Worm (Caenorhabditis elegans) whole organism, mixed stage, embryonic: ENCODE results near the gene rack-1.

Experiments
- M03D4.4 ChIP-seq: sonication (generic microtip); optimal IDR thresholded peaks from 2 replicates; lab custom pipeline; 2017; ENCODE audit warnings: mild to moderate bottlenecking, missing genetic modification characterization, missing compliant biosample characterization
- blmp-1 ChIP-seq: fragments of 150-350 bp; optimal IDR thresholded peaks from 2 replicates; lab custom pipeline; 2014; ENCODE audit warnings: missing biosample characterization, missing genetic modification characterization
- ceh-39 ChIP-seq: fragments of 150-350 bp; optimal IDR thresholded peaks from 2 replicates; lab custom pipeline; 2014; ENCODE audit warnings: missing biosample characterization, missing genetic modification characterization
- ceh-83 ChIP-seq: fragments of 200-800 bp; sonication (Bioruptor generic); optimal IDR thresholded peaks from 2 replicates; lab custom pipeline; 2018; ENCODE audit warnings: mild to moderate bottlenecking, missing genetic modification characterization, missing compliant biosample characterization
- ces-1 ChIP-seq: fragments of 150-350 bp; optimal IDR thresholded peaks from 2 replicates; lab custom pipeline; 2014; ENCODE audit warnings: missing biosample characterization, missing genetic modification reagents, missing genetic modification characterization
- cnd-1 ChIP-seq: fragments of 200-800 bp; sonication (Bioruptor generic); optimal IDR thresholded peaks from 2 replicates; lab custom pipeline; 2018; ENCODE audit warnings: mild to moderate bottlenecking, missing genetic modification characterization, missing compliant biosample characterization
- drap-1 ChIP-seq: fragments of 200-800 bp; sonication (Bioruptor generic); optimal IDR thresholded peaks from 3 replicates; lab custom pipeline; 2018; ENCODE audit warnings: mild to moderate bottlenecking, missing genetic modification characterization, missing compliant biosample characterization
- elt-1 ChIP-seq: sonication (generic microtip); optimal IDR thresholded peaks from 2 replicates; lab custom pipeline; 2017; ENCODE audit warnings: missing genetic modification characterization, mild to moderate bottlenecking, missing compliant biosample characterization, antibody characterized with exemption, moderate library complexity, borderline replicate concordance; ENCODE audit not compliant: insufficient read depth
- elt-3 ChIP-seq: fragments of 150-350 bp; optimal IDR thresholded peaks from 2 replicates; lab custom pipeline; 2014; ENCODE audit warnings: missing biosample characterization, missing genetic modification characterization
- flh-1 ChIP-seq: fragments of 200-800 bp; sonication (Bioruptor generic); optimal IDR thresholded peaks from 2 replicates; lab custom pipeline; 2018; ENCODE audit warnings: mild to moderate bottlenecking, missing genetic modification characterization, moderate library complexity, missing compliant biosample characterization
- ham-2 ChIP-seq: fragments of 200-800 bp; sonication (Bioruptor generic); optimal IDR thresholded peaks from 2 replicates; lab custom pipeline; 2018; ENCODE audit warnings: mild to moderate bottlenecking, missing genetic modification characterization, missing compliant biosample characterization
- hlh-1 ChIP-seq: fragments of 150-350 bp; optimal IDR thresholded peaks from 2 replicates; lab custom pipeline; 2014; ENCODE audit warnings: missing biosample characterization, missing genetic modification reagents, missing genetic modification characterization
- lin-13 ChIP-seq: fragments of 150-350 bp; optimal IDR thresholded peaks from 2 replicates; lab custom pipeline; 2014; ENCODE audit warnings: missing biosample characterization, missing genetic modification characterization
- lin-32 ChIP-seq: fragments of 200-800 bp; sonication (Bioruptor generic); optimal IDR thresholded peaks from 2 replicates; lab custom pipeline; 2018; ENCODE audit warnings: mild to moderate bottlenecking, missing genetic modification characterization, missing compliant biosample characterization
- lsy-2 ChIP-seq: fragments of 150-350 bp; optimal IDR thresholded peaks from 2 replicates; lab custom pipeline; 2014; ENCODE audit warnings: missing biosample characterization, missing genetic modification characterization
- mep-1 ChIP-seq: fragments of 150-350 bp; optimal IDR thresholded peaks from 2 replicates; lab custom pipeline; 2017; ENCODE audit warnings: missing biosample characterization, missing genetic modification reagents, missing genetic modification characterization, inconsistent platforms
- mls-2 ChIP-seq: sonication (generic microtip); optimal IDR thresholded peaks from 2 replicates; lab custom pipeline; 2016; ENCODE audit warnings: mild to moderate bottlenecking, missing genetic modification characterization, moderate library complexity, missing compliant biosample characterization
- nhr-12 ChIP-seq: fragments of 150-350 bp; optimal IDR thresholded peaks from 2 replicates; lab custom pipeline; 2014; ENCODE audit warnings: missing biosample characterization, missing genetic modification characterization
- nhr-2 ChIP-seq: fragments of 150-350 bp; optimal IDR thresholded peaks from 2 replicates; lab custom pipeline; 2014; ENCODE audit warnings: missing biosample characterization, missing genetic modification characterization
- nhr-28 ChIP-seq: fragments of 150-350 bp; optimal IDR thresholded peaks from 2 replicates; lab custom pipeline; 2014; ENCODE audit warnings: missing biosample characterization, missing genetic modification characterization
- nhr-76 ChIP-seq: sonication (generic microtip); optimal IDR thresholded peaks from 2 replicates; lab custom pipeline; 2017; ENCODE audit warnings: missing biosample characterization, missing genetic modification characterization
- snpc-4 ChIP-seq: fragments of 150-350 bp; optimal IDR thresholded peaks from 2 replicates; lab custom pipeline; 2014; ENCODE audit warnings: missing biosample characterization, missing genetic modification characterization
- sptf-1 ChIP-seq: sonication (generic microtip); optimal IDR thresholded peaks from 2 replicates; lab custom pipeline; 2017; ENCODE audit warnings: mild to moderate bottlenecking, missing genetic modification characterization, moderate library complexity, missing compliant biosample characterization
- tbx-8 ChIP-seq: fragments of 200-800 bp; sonication (Bioruptor generic); optimal IDR thresholded peaks from 2 replicates; lab custom pipeline; 2018; ENCODE audit warnings: mild to moderate bottlenecking, missing genetic modification characterization, moderate library complexity, missing compliant biosample characterization
- unc-120 ChIP-seq: sonication (generic microtip); optimal IDR thresholded peaks from 2 replicates; lab custom pipeline; 2017; ENCODE audit warnings: missing genetic modification characterization, missing compliant biosample characterization; ENCODE audit not compliant: poor library complexity, severe bottlenecking
- unc-39 ChIP-seq: fragments of 150-350 bp; optimal IDR thresholded peaks from 2 replicates; lab custom pipeline; 2014; ENCODE audit warnings: missing biosample characterization, missing genetic modification characterization
- unc-62 ChIP-seq: fragments of 150-350 bp; optimal IDR thresholded peaks from 2 replicates; lab custom pipeline; 2014; ENCODE audit warnings: missing biosample characterization, missing genetic modification reagents, missing genetic modification characterization
- zip-8 ChIP-seq: fragments of 150-350 bp; optimal IDR thresholded peaks from 2 replicates; lab custom pipeline; 2014; ENCODE audit warnings: missing biosample characterization, missing genetic modification characterization
- ztf-11 ChIP-seq: fragments of 150-350 bp; optimal IDR thresholded peaks from 2 replicates; lab custom pipeline; 2014; ENCODE audit warnings: missing biosample characterization, missing genetic modification characterization

Gene rack-1

ce11 chrIV:10140143-10140542 lies 36.3 kb upstream of the rack-1 start, which contains the start of gene gst-3:
TSS of gene gst-3 (minus strand) at chrIV:10140243.
- TF ChIP-seq ham-2 (no peak), lin-13 (tag; lab: Kevin White, UChicago) (no peak), ceh-83 (GFP tag; lab: Kevin White, UChicago) (no peak), ztf-11 (tag; lab: Kevin White, UChicago) (no peak), snpc-4 (tag; lab: Kevin White, UChicago) (no peak), mep-1 (no peak), unc-120 (tag; lab: Kevin White, UChicago) (no peak)

- TF ChIP-seq flh-1 (GFP tag; lab: Kevin White, UChicago) (no peak), lin-32 (GFP tag; lab: Kevin White, UChicago) (no peak), unc-39 (tag; lab: Kevin White, UChicago) (no peak), mls-2 (tag; lab: Kevin White, UChicago) (no peak), ham-2 (no peak), nhr-28 (no peak), M03D4.4 (tag; lab: Kevin White, UChicago) (no peak), nhr-2 (no peak), ceh-83 (GFP tag; lab: Kevin White, UChicago) (no peak)
These were observed 34.5 kb upstream of the rack-1 start, which contains the start of the genes gst-2, gst-4 and dhs-12 for ce11 chrIV:10141930-10142505. TSS of gene gst-2 (minus strand) at chrIV:10142061. TSS of gene gst-4 (plus strand) at chrIV:10142225. TSS of gene dhs-12 (plus strand) at chrIV:10142455.

ce11 chrIV:10143640-10144039 lies 32.8 kb upstream of the rack-1 start, which contains the start of gene msp-38:
TSS of gene msp-38 (minus strand) at chrIV:10143740.
- TF ChIP-seq nhr-2 (no peak), drap-1 (no peak), nhr-76 (tag; lab: Kevin White, UChicago) (no peak), unc-120 (tag; lab: Kevin White, UChicago) (no peak), elt-1 (tag; lab: Kevin White, UChicago) (no peak), unc-39 (tag; lab: Kevin White, UChicago) (no peak), unc-62 (GFP tag; lab: Kevin White, UChicago) (no peak), lin-13 (tag; lab: Kevin White, UChicago) (no peak), tbx-8 (no peak), ceh-83 (GFP tag; lab: Kevin White, UChicago) (no peak), nhr-12 (no peak), M03D4.4 (tag; lab: Kevin White, UChicago) (no peak)

ce11 chrIV:10144487-10144886 lies 32.0 kb upstream of the rack-1 start:
- TF ChIP-seq lsy-2 (tag; lab: Kevin White, UChicago), result no peak
- TF ChIP-seq sptf-1 (tag; lab: Kevin White, UChicago), result no peak
- no peak for TF ChIP-seq ceh-39 (tag; lab: Kevin White, UChicago)
- TF ChIP-seq elt-1 (tag; lab: Kevin White, UChicago), result no peak
- no peak for TF ChIP-seq ces-1 (GFP tag; lab: Kevin White, UChicago)
- no peak for TF ChIP-seq M03D4.4 (tag; lab: Kevin White, UChicago)
- no peak for TF ChIP-seq unc-39 (tag; lab: Kevin White, UChicago)
- TF ChIP-seq mep-1, result no peak
- TF ChIP-seq snpc-4 (tag; lab: Kevin White, UChicago), result no peak
- no peak for TF ChIP-seq zip-8
- no peak for TF ChIP-seq lin-32 (GFP tag; lab: Kevin White, UChicago)
- no peak for TF ChIP-seq hlh-1 (tag; lab: Kevin White, UChicago)
- no peak for TF ChIP-seq elt-3 (tag; lab: Kevin White, UChicago)
- TF ChIP-seq drap-1, result no peak
- TF ChIP-seq unc-120 (tag; lab: Kevin White, UChicago), result no peak

ce11 chrIV:10144909-10145308 lies 31.6 kb upstream of the rack-1 start:
- TF ChIP-seq drap-1 (no peak), elt-3 (tag; lab: Kevin White, UChicago) (no peak), flh-1 (GFP tag; lab: Kevin White, UChicago) (no peak), lin-13 (tag; lab: Kevin White, UChicago) (no peak)

- no peak for TF ChIP-seq lsy-2 (tag; lab: Kevin White, UChicago)
- TF ChIP-seq blmp-1 (tag; lab: Kevin White, UChicago), result no peak
- TF ChIP-seq unc-39 (tag; lab: Kevin White, UChicago), result no peak
- no peak for TF ChIP-seq ceh-83 (GFP tag; lab: Kevin White, UChicago)
- no peak for TF ChIP-seq sptf-1 (tag; lab: Kevin White, UChicago)
- no peak for TF ChIP-seq ceh-39 (tag; lab: Kevin White, UChicago)
- no peak for TF ChIP-seq mls-2 (tag; lab: Kevin White, UChicago)
- TF ChIP-seq drap-1, result no peak
- TF ChIP-seq hlh-1 (tag; lab: Kevin White, UChicago), result no peak
- no peak for TF ChIP-seq cnd-1
- TF ChIP-seq tbx-8, result no peak
- no peak for TF ChIP-seq nhr-12
- TF ChIP-seq unc-62 (GFP tag; lab: Kevin White, UChicago), result no peak
- TF ChIP-seq nhr-2, result no peak
- no peak for TF ChIP-seq ham-2
These were observed 29.6 kb upstream of the rack-1 start, which contains the start of gene T14G10.8 for ce11 chrIV:10146885-10147284. TSS of gene T14G10.8 (minus strand) at chrIV:10146985.
